Worm (Caenorhabditis elegans) whole organism, young adult: Measurements from ENCODE around the gene nhr-205.
A peak's percentile ranks its signal among the peaks of the same experiment; 100 is the strongest.

Experiments
- B0261.1 ChIP-seq: sonication (generic microtip); optimal IDR thresholded peaks from 2 replicates; lab custom pipeline; 2016; ENCODE audit warnings: mild to moderate bottlenecking, missing genetic modification characterization, moderate library complexity, missing compliant biosample characterization
- B0336.3 ChIP-seq: fragments of 200-800 bp; sonication (Bioruptor generic); IDR thresholded peaks from 2 replicates; pipeline ENCODE4 v1.3.6; 2022; ENCODE audit warnings: missing genetic modification characterization, missing compliant biosample characterization
- F33H1.4 ChIP-seq: fragments of 200-800 bp; sonication (Bioruptor generic); IDR thresholded peaks from 2 replicates; pipeline ENCODE4 v1.3.6; 2022; ENCODE audit warnings: missing genetic modification reagents, missing genetic modification characterization, missing compliant biosample characterization
- F52B5.7 ChIP-seq: sonication (generic microtip); optimal IDR thresholded peaks from 2 replicates; lab custom pipeline; 2016; ENCODE audit warnings: mild to moderate bottlenecking, missing genetic modification characterization, missing compliant biosample characterization
- K12H6.12 ChIP-seq: fragments of 200-800 bp; sonication (Bioruptor generic); optimal IDR thresholded peaks from 2 replicates; lab custom pipeline; 2018; ENCODE audit warnings: mild to moderate bottlenecking, missing genetic modification characterization, missing compliant biosample characterization
- akir-1 ChIP-seq: fragments of 200-800 bp; sonication (Bioruptor generic); optimal IDR thresholded peaks from 2 replicates; lab custom pipeline; 2018; ENCODE audit warnings: mild to moderate bottlenecking, missing genetic modification characterization, moderate library complexity, missing compliant biosample characterization
- athp-1 ChIP-seq: sonication (generic microtip); optimal IDR thresholded peaks from 2 replicates; lab custom pipeline; 2017; ENCODE audit warnings: mild to moderate bottlenecking, missing genetic modification characterization, missing compliant biosample characterization
- attf-6 ChIP-seq: fragments of 200-800 bp; sonication (Bioruptor generic); IDR thresholded peaks from 2 replicates; pipeline ENCODE4 v1.3.6; 2022; ENCODE audit warnings: missing genetic modification reagents, missing genetic modification characterization, missing compliant biosample characterization
- bed-2 ChIP-seq: fragments of 200-800 bp; sonication (Bioruptor generic); IDR thresholded peaks from 2 replicates; pipeline ENCODE4 v1.3.6; 2022; ENCODE audit warnings: missing genetic modification reagents, missing genetic modification characterization, missing compliant biosample characterization
- ccch-3 ChIP-seq: fragments of 200-800 bp; sonication (Bioruptor generic); optimal IDR thresholded peaks from 2 replicates; lab custom pipeline; 2018; ENCODE audit warnings: mild to moderate bottlenecking, missing genetic modification characterization, missing compliant biosample characterization
- cebp-1 ChIP-seq, 2 experiments: fragments of 200-800 bp in 1 of 2; sonication (Bioruptor generic) in 1 of 2; sonication (generic microtip) in 1 of 2; IDR thresholded peaks in 1 of 2; optimal IDR thresholded peaks in 1 of 2; 2 replicates each; pipeline versions ENCODE4 v1.3.6 to Lab custom; 2017 to 2022; ENCODE audit warnings: missing compliant biosample characterization in 2 of 2, missing genetic modification characterization in 2 of 2, mild to moderate bottlenecking in 1 of 2, missing genetic modification reagents in 1 of 2, moderate library complexity in 1 of 2
- cebp-2 ChIP-seq: fragments of 200-800 bp; sonication (Bioruptor generic); IDR thresholded peaks from 2 replicates; pipeline ENCODE4 v1.3.6; 2022; ENCODE audit warnings: missing genetic modification characterization, missing compliant biosample characterization
- die-1 ChIP-seq: sonication (generic microtip); optimal IDR thresholded peaks from 2 replicates; lab custom pipeline; 2016; ENCODE audit warnings: missing genotype, mild to moderate bottlenecking, missing genetic modification characterization, missing compliant biosample characterization
- egrh-3 ChIP-seq: fragments of 200-800 bp; sonication (Bioruptor generic); IDR thresholded peaks from 2 replicates; pipeline ENCODE4 v1.3.6; 2022; ENCODE audit warnings: missing genetic modification reagents, missing genetic modification characterization, missing compliant biosample characterization
- fkh-3 ChIP-seq: sonication (generic microtip); optimal IDR thresholded peaks from 2 replicates; lab custom pipeline; 2016; ENCODE audit warnings: mild to moderate bottlenecking, missing genetic modification characterization, missing compliant biosample characterization
- hmg-1.2 ChIP-seq: fragments of 200-800 bp; sonication (Bioruptor generic); IDR thresholded peaks from 2 replicates; pipeline ENCODE4 v1.3.6; 2022; ENCODE audit warnings: missing genetic modification reagents, missing genetic modification characterization, missing compliant biosample characterization
- hsf-1 ChIP-seq: fragments of 200-800 bp; sonication (Bioruptor generic); IDR thresholded peaks from 2 replicates; pipeline ENCODE4 v1.3.6; 2022; ENCODE audit warnings: missing genetic modification reagents, missing genetic modification characterization, missing compliant biosample characterization
- lag-1 ChIP-seq: fragments of 200-800 bp; sonication (Bioruptor generic); IDR thresholded peaks from 2 replicates; pipeline ENCODE4 v1.3.6; 2022; ENCODE audit warnings: missing genetic modification reagents, missing genetic modification characterization, missing compliant biosample characterization
- let-526 ChIP-seq: fragments of 200-800 bp; sonication (Bioruptor generic); IDR thresholded peaks from 2 replicates; pipeline ENCODE4 v1.3.6; 2022; ENCODE audit warnings: missing genetic modification reagents, missing genetic modification characterization, missing compliant biosample characterization
- lin-40 ChIP-seq: sonication (generic microtip); optimal IDR thresholded peaks from 2 replicates; lab custom pipeline; 2016; ENCODE audit warnings: missing genetic modification characterization, mild to moderate bottlenecking, missing compliant biosample characterization, missing genotype, missing genetic modification reagents
- lin-54 ChIP-seq: fragments of 200-800 bp; sonication (Bioruptor generic); optimal IDR thresholded peaks from 2 replicates; lab custom pipeline; 2018; ENCODE audit warnings: mild to moderate bottlenecking, missing genetic modification characterization, missing compliant biosample characterization
- madf-8 ChIP-seq: fragments of 200-800 bp; sonication (Bioruptor generic); conservative IDR thresholded peaks from 2 replicates; pipeline ENCODE4 v1.3.6; 2022; ENCODE audit warnings: missing genetic modification reagents, missing genetic modification characterization, missing compliant biosample characterization
- mxl-1 ChIP-seq: sonication (generic microtip); optimal IDR thresholded peaks from 2 replicates; lab custom pipeline; 2016; ENCODE audit warnings: missing genetic modification characterization, missing compliant biosample characterization
- nhr-27 ChIP-seq: fragments of 200-800 bp; sonication (Bioruptor generic); optimal IDR thresholded peaks from 2 replicates; lab custom pipeline; 2018; ENCODE audit warnings: mild to moderate bottlenecking, missing genetic modification characterization, moderate library complexity, missing compliant biosample characterization
- nhr-80 ChIP-seq: sonication (generic microtip); optimal IDR thresholded peaks from 2 replicates; lab custom pipeline; 2016; ENCODE audit warnings: missing genetic modification characterization, missing compliant biosample characterization
- pbrm-1 ChIP-seq: fragments of 200-800 bp; sonication (Bioruptor generic); IDR thresholded peaks from 2 replicates; pipeline ENCODE4 v1.3.6; 2022; ENCODE audit warnings: missing genetic modification reagents, missing genetic modification characterization, missing compliant biosample characterization
- somi-1 ChIP-seq: fragments of 200-800 bp; sonication (Bioruptor generic); optimal IDR thresholded peaks from 2 replicates; lab custom pipeline; 2018; ENCODE audit warnings: mild to moderate bottlenecking, missing genetic modification characterization, missing compliant biosample characterization
- sptf-2 ChIP-seq: fragments of 200-800 bp; sonication (Bioruptor generic); optimal IDR thresholded peaks from 2 replicates; lab custom pipeline; 2018; ENCODE audit warnings: mild to moderate bottlenecking, missing genetic modification characterization, missing compliant biosample characterization
- tlf-1 ChIP-seq: fragments of 200-800 bp; sonication (Bioruptor generic); optimal IDR thresholded peaks from 2 replicates; lab custom pipeline; 2018; ENCODE audit warnings: mild to moderate bottlenecking, missing genetic modification characterization, missing compliant biosample characterization
- unc-62 ChIP-seq: fragments of 150-350 bp; optimal IDR thresholded peaks from 2 replicates; lab custom pipeline; 2014; ENCODE audit warnings: missing biosample characterization, missing genetic modification reagents, missing genetic modification characterization
- ztf-18 ChIP-seq: sonication (generic microtip); optimal IDR thresholded peaks from 2 replicates; lab custom pipeline; 2016; ENCODE audit warnings: missing genotype, mild to moderate bottlenecking, missing genetic modification characterization, missing compliant biosample characterization
- ztf-25 ChIP-seq: fragments of 200-800 bp; sonication (Bioruptor generic); IDR thresholded peaks from 2 replicates; pipeline ENCODE4 v1.3.6; 2022; ENCODE audit warnings: missing genetic modification reagents, missing genetic modification characterization, missing compliant biosample characterization
- ztf-28 ChIP-seq: fragments of 200-800 bp; sonication (Bioruptor generic); IDR thresholded peaks from 2 replicates; pipeline ENCODE4 v1.3.6; 2022; ENCODE audit warnings: missing genetic modification reagents, missing genetic modification characterization, missing compliant biosample characterization
- ztf-3 ChIP-seq: fragments of 200-800 bp; sonication (Bioruptor generic); optimal IDR thresholded peaks from 2 replicates; lab custom pipeline; 2018; ENCODE audit warnings: mild to moderate bottlenecking, missing genetic modification characterization, missing compliant biosample characterization

nhr-205 gene

DNA sequence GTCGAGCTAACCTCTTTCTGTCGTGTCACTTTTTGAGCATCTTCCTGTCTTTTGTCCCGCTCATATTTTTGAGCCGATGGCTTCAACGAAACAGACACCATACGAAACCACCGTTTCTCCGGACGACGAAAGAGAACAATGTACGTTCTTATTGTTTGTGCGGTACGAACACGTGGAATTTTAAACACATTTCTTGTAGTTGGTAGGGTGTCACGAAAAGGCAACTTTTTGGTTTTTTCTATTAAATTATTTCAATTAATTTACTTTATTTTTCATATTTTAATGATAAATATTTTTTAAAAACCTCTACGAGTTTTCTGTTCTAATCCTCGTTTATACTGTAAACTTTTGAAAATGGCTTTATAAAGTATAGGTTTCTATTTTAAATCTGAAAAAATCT, 9.6 kb upstream of the nhr-205 start, which contains the start of gene R04B5.11:
Gene R04B5.11, minus strand, starts transcription at position 101 of the 400 bp plus-strand sequence.
- TF ChIP-seq K12H6.12 (tag; lab: Kevin White, UChicago): no peak
- TF ChIP-seq egrh-3 (GFP tag; lab: Robert Waterston, UW): no peak
- TF ChIP-seq bed-2 (GFP tag; lab: Robert Waterston, UW): no peak
- TF ChIP-seq cebp-1 (GFP tag; IDR thresholded peaks at IDR 0.05; lab: Robert Waterston, UW): no peak
- TF ChIP-seq cebp-1 (tag; optimal IDR thresholded peaks at IDR 0.05; lab: Kevin White, UChicago): no peak
- TF ChIP-seq F33H1.4 (GFP tag; lab: Robert Waterston, UW): no peak
- TF ChIP-seq die-1 (tag; lab: Kevin White, UChicago): no peak
- no peak for TF ChIP-seq let-526 (GFP tag; lab: Robert Waterston, UW)
- TF ChIP-seq ztf-28 (GFP tag; lab: Robert Waterston, UW): no peak
- no peak for TF ChIP-seq madf-8 (GFP tag; lab: Robert Waterston, UW)
- TF ChIP-seq lin-40 (tag; lab: Kevin White, UChicago): no peak
- no peak for TF ChIP-seq fkh-3 (tag; lab: Kevin White, UChicago)
- TF ChIP-seq lag-1: no peak
- no peak for TF ChIP-seq B0336.3 (GFP tag; lab: Robert Waterston, UW)
- TF ChIP-seq, all 124 proteins: peak for 0

DNA sequence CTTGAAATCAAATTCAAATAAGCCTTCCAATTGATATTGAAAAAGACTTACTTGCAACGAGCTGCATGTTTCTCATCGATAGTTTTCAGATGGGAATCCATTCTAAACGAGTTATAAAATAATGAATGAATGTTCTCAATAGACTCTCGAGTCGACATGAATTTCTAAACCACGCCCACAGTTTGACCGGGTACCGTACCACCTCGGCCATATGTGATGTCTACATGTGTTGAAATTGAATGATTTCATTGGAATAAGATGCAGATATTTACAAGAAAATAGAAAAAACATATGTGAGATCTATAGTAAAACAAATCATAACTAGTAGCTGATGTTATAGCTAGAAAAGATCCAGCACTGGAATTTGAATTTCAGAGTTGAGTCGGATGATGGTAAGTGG, 8.9 kb upstream of the nhr-205 start, which contains the start of gene R04B5.7:
Gene R04B5.7, minus strand, starts transcription at position 101 of the 400 bp plus-strand sequence.
- TF ChIP-seq lin-54 (GFP tag; lab: Kevin White, UChicago) (no peak), ccch-3 (no peak), sptf-2 (GFP tag; lab: Kevin White, UChicago) (no peak), B0261.1 (tag; lab: Kevin White, UChicago) (no peak), madf-8 (GFP tag; lab: Robert Waterston, UW) (no peak), unc-62 (GFP tag; lab: Kevin White, UChicago) (no peak)

DNA sequence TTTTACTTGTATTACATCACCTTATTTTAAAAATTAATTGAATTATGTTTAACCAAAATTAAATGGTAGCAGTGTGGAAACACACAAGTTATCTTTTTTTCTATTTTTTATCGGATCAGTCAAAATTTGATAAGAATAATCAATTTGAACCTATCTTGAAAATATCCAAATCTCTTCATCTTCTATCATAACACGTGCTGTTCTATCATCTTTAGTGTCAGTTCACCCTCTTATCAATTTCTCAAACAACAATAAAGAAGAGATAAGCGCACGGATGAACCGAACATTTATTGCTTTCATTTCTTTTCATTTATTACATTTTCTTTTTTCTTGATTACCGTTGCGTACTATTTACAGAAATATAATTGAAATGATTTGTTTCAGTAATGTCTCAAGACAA, 5.5 kb upstream of the nhr-205 start, which contains the start of gene R04B5.5:
Gene R04B5.5, plus strand, starts transcription at position 378 of the 400 bp plus-strand sequence.
- TF ChIP-seq nhr-80 (tag; lab: Kevin White, UChicago) (peak; percentile 58), lin-40 (tag; lab: Kevin White, UChicago) (peak; percentile 33), K12H6.12 (tag; lab: Kevin White, UChicago) (no peak)

ce11 chrV:10086141-10086540, 4.6 kb upstream of the nhr-205 start:
- no peak for TF ChIP-seq hmg-1.2 (GFP tag; lab: Robert Waterston, UW)
- no peak for TF ChIP-seq mxl-1 (tag; lab: Kevin White, UChicago)
- TF ChIP-seq hsf-1: no peak
- TF ChIP-seq tlf-1: no peak
- no peak for TF ChIP-seq attf-6 (GFP tag; lab: Robert Waterston, UW)

- TF ChIP-seq cebp-2 (GFP tag; lab: Robert Waterston, UW) (no peak), F52B5.7 (no peak), athp-1 (tag; lab: Kevin White, UChicago) (no peak), nhr-27 (tag; lab: Kevin White, UChicago) (no peak)
Measured at ce11 chrV:10084864-10085263, 3.3 kb upstream of the nhr-205 start, which contains the start of gene R04B5.6. Gene R04B5.6 (plus strand): TSS chrV:10085164.

DNA sequence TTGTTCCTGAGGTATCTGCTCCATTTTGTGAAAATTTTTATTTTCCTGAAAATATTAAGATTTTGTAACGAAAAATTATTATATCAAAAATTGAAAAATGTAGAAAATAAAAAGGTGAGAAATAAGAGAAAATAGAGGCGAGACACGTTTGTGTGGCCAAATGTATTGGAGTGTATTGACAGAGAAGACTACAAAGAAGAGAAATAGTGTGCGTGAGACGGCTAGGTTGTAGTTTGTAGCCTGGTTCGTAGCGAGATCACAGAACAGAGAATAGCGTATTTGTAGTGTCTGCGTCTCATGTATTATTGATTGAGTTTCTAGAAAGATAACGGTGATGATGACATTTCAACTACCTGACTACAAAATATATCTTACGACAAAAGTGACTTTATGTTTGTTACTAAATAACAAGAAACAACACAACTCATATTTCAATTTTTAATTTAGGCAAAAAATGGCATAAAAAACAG, 2.5 kb upstream of the nhr-205 start, which contains the start of gene nhr-12:
Gene nhr-12, minus strand, starts transcription at position 51 of the 470 bp plus-strand sequence.
- TF ChIP-seq hsf-1: no peak
- no peak for TF ChIP-seq akir-1 (GFP tag; lab: Kevin White, UChicago)
- TF ChIP-seq pbrm-1 (GFP tag; lab: Robert Waterston, UW): no peak
- TF ChIP-seq ztf-18: no peak
- TF ChIP-seq somi-1 (GFP tag; lab: Kevin White, UChicago): no peak
- no peak for TF ChIP-seq ztf-25 (GFP tag; lab: Robert Waterston, UW)
- no peak for TF ChIP-seq ztf-3
- no peak for TF ChIP-seq nhr-27 (tag; lab: Kevin White, UChicago)
